Fruit fly (Drosophila melanogaster) Kc167 (cell line): Measurements from ENCODE around the gene CG10919.

ENCODE experiments used
- Myc ChIP-seq: fragments of >200 bp; optimal IDR thresholded peaks from 2 replicates; lab custom pipeline; 2017; ENCODE audit warnings: missing external identifiers
- h ChIP-seq: fragments of >200 bp; optimal IDR thresholded peaks from 3 replicates; lab custom pipeline; 2018; ENCODE audit warnings: missing external identifiers
- insv ChIP-seq: fragments of >200 bp; optimal IDR thresholded peaks from 3 replicates; lab custom pipeline; 2018; ENCODE audit warnings: missing external identifiers
- psq ChIP-seq: fragments of >200 bp; optimal IDR thresholded peaks from 2 replicates; lab custom pipeline; 2017; ENCODE audit warnings: missing external identifiers

- TF ChIP-seq insv (lab: Kevin White, UChicago) (no peak), h (lab: Kevin White, UChicago) (no peak), Myc (lab: Kevin White, UChicago) (no peak), psq (no peak)
These were observed 3.1 kb downstream of the CG10919 start for dm6 chr3R:7760970-7761558.
